Fruit fly (Drosophila melanogaster): Measurements from ENCODE around the gene Nubp2.

Nubp2 gene

dm6 chr3L:20540182-20540974, 14.0 kb downstream of the Nubp2 start, which contains the start of gene Rcd2 (continued):
- peak; percentile 31; the same call in 1 of the 2 replicates for TF ChIP-seq wdn (GFP tag; IDR thresholded peaks at IDR 0.05)
- peak; percentile 33 for TF ChIP-seq ac (GFP tag; optimal IDR thresholded peaks at IDR 0.05)
- peak; percentile 91 for TF ChIP-seq CG15269 (tag; optimal IDR thresholded peaks at IDR 0.05)
- TF ChIP-seq cad (GFP tag; optimal IDR thresholded peaks at IDR 0.05) = no peak
- TF ChIP-seq mirr (GFP tag; optimal IDR thresholded peaks at IDR 0.05) = peak; percentile 77
- TF ChIP-seq CG32767 (GFP tag; IDR thresholded peaks at IDR 0.05) = no peak; the same call in 1 of the 2 replicates
- peak; percentile 93 for TF ChIP-seq gem (tag; optimal IDR thresholded peaks at IDR 0.05)
- peak; percentile 80 for TF ChIP-seq CG17385 (GFP tag; optimal IDR thresholded peaks at IDR 0.05)
- peak; percentile 76 for TF ChIP-seq CG9817 (tag; optimal IDR thresholded peaks at IDR 0.05)
- TF ChIP-seq CG2199 (GFP tag; IDR thresholded peaks at IDR 0.05) = no peak
- TF ChIP-seq al (GFP tag; IDR thresholded peaks at IDR 0.05) = peak; percentile 80
- peak; percentile 82 for TF ChIP-seq Dref (GFP tag; IDR thresholded peaks at IDR 0.05)
- no peak for TF ChIP-seq Lim3 (GFP tag; IDR thresholded peaks at IDR 0.05)
- TF ChIP-seq NfI (GFP tag; optimal IDR thresholded peaks at IDR 0.05) = peak; percentile 82
- TF ChIP-seq slou (GFP tag; optimal IDR thresholded peaks at IDR 0.05) = peak; percentile 31
- peak; percentile 75 for TF ChIP-seq CG10979 (tag; optimal IDR thresholded peaks at IDR 0.05)
- TF ChIP-seq Ets65A (GFP tag) = peak; percentile 28
- TF ChIP-seq eyg (GFP tag; optimal IDR thresholded peaks at IDR 0.05) = peak; percentile 61
- TF ChIP-seq nom (GFP tag; optimal IDR thresholded peaks at IDR 0.05) = peak; percentile 44
- no peak for TF ChIP-seq Doc2 (GFP tag; IDR thresholded peaks at IDR 0.05)
- no peak for TF ChIP-seq CG1647 (GFP tag; optimal IDR thresholded peaks at IDR 0.05)
- TF ChIP-seq CG9727 (GFP tag; optimal IDR thresholded peaks at IDR 0.05) = peak; percentile 80
- TF ChIP-seq CrebB (tag; optimal IDR thresholded peaks at IDR 0.05) = peak; percentile 79
- peak; percentile 14 for TF ChIP-seq NC2β (GFP tag; optimal IDR thresholded peaks at IDR 0.05)
- peak; percentile 94 for TF ChIP-seq sens (GFP tag)
- TF ChIP-seq klu (GFP tag; IDR thresholded peaks at IDR 0.05) = peak; percentile 64
- TF ChIP-seq HmgD (GFP tag; optimal IDR thresholded peaks at IDR 0.05) = no peak
- peak; percentile 84 for TF ChIP-seq CG18262 (tag; optimal IDR thresholded peaks at IDR 0.05)
- no peak for TF ChIP-seq bowl (GFP tag; IDR thresholded peaks at IDR 0.05)
- peak; percentile 82 for TF ChIP-seq B-H2 (GFP tag; optimal IDR thresholded peaks at IDR 0.05)
- peak; percentile 94 for TF ChIP-seq CG3281 (GFP tag; optimal IDR thresholded peaks at IDR 0.05)
- peak; percentile 80 for TF ChIP-seq CG9437 (GFP tag; optimal IDR thresholded peaks at IDR 0.05)
- no peak for TF ChIP-seq CkIIα-i1 (GFP tag; IDR thresholded peaks at IDR 0.05)
- TF ChIP-seq Lhr (GFP tag; optimal IDR thresholded peaks at IDR 0.05) = peak; percentile 12
- peak; percentile 92 for TF ChIP-seq CG8924 (tag; optimal IDR thresholded peaks at IDR 0.05)
- TF ChIP-seq CG10654 (GFP tag; optimal IDR thresholded peaks at IDR 0.05) = peak; percentile 61
- peak; percentile 29 for TF ChIP-seq CG4820 (GFP tag; optimal IDR thresholded peaks at IDR 0.05)
- no peak for TF ChIP-seq jigr1 (GFP tag; IDR thresholded peaks at IDR 0.05)
- TF ChIP-seq br (optimal IDR thresholded peaks at IDR 0.05) = no peak
- peak; percentile 2 for TF ChIP-seq CG8290 (GFP tag; optimal IDR thresholded peaks at IDR 0.05)
- peak; percentile 7 to 88 for TF ChIP-seq CG8290 (tag; optimal IDR thresholded peaks at IDR 0.05)
- TF ChIP-seq CG15601 (tag; optimal IDR thresholded peaks at IDR 0.05) = peak; percentile 63
- TF ChIP-seq CG10543 (GFP tag; optimal IDR thresholded peaks at IDR 0.05) = peak; percentile 93
- TF ChIP-seq D19B (GFP tag; optimal IDR thresholded peaks at IDR 0.05) = peak; percentile 65
- peak; percentile 81 for TF ChIP-seq nau (GFP tag; optimal IDR thresholded peaks at IDR 0.05)
- TF ChIP-seq chm (GFP tag; IDR thresholded peaks at IDR 0.05) = no peak; the same call in 1 of the 2 replicates
- no peak for TF ChIP-seq Gsc (GFP tag; IDR thresholded peaks at IDR 0.05)
- no peak for TF ChIP-seq Elba2 (GFP tag; optimal IDR thresholded peaks at IDR 0.05)
- TF ChIP-seq CG34422 (GFP tag; IDR thresholded peaks at IDR 0.05) = 0 out of 3 replicates have a peak, but pooled peaks have one; percentile 63
- TF ChIP-seq CG12744 (GFP tag; optimal IDR thresholded peaks at IDR 0.05) = peak; percentile 60
- TF ChIP-seq vfl (GFP tag; optimal IDR thresholded peaks at IDR 0.05) = peak; percentile 30

Measured in whole organism, embryonic.